Worm (Caenorhabditis elegans) whole organism, mixed stage, embryonic: ENCODE measurements around the gene figl-1.

ENCODE experiments used
- M03D4.4 ChIP-seq: sonication (generic microtip); optimal IDR thresholded peaks from 2 replicates; lab custom pipeline; 2017; ENCODE audit warnings: mild to moderate bottlenecking, missing genetic modification characterization, missing compliant biosample characterization
- bed-3 ChIP-seq: fragments of 200-800 bp; sonication (Bioruptor generic); optimal IDR thresholded peaks from 3 replicates; lab custom pipeline; 2018; ENCODE audit warnings: mild to moderate bottlenecking, missing genetic modification characterization, moderate library complexity, missing compliant biosample characterization
- blmp-1 ChIP-seq: fragments of 150-350 bp; optimal IDR thresholded peaks from 2 replicates; lab custom pipeline; 2014; ENCODE audit warnings: missing biosample characterization, missing genetic modification characterization
- ceh-39 ChIP-seq: fragments of 150-350 bp; optimal IDR thresholded peaks from 2 replicates; lab custom pipeline; 2014; ENCODE audit warnings: missing biosample characterization, missing genetic modification characterization
- ceh-43 ChIP-seq: fragments of 200-800 bp; sonication (Bioruptor generic); optimal IDR thresholded peaks from 2 replicates; lab custom pipeline; 2018; ENCODE audit warnings: mild to moderate bottlenecking, missing genetic modification characterization, moderate library complexity, missing compliant biosample characterization
- ceh-83 ChIP-seq: fragments of 200-800 bp; sonication (Bioruptor generic); optimal IDR thresholded peaks from 2 replicates; lab custom pipeline; 2018; ENCODE audit warnings: mild to moderate bottlenecking, missing genetic modification characterization, missing compliant biosample characterization
- ces-1 ChIP-seq: fragments of 150-350 bp; optimal IDR thresholded peaks from 2 replicates; lab custom pipeline; 2014; ENCODE audit warnings: missing biosample characterization, missing genetic modification reagents, missing genetic modification characterization
- cnd-1 ChIP-seq: fragments of 200-800 bp; sonication (Bioruptor generic); optimal IDR thresholded peaks from 2 replicates; lab custom pipeline; 2018; ENCODE audit warnings: mild to moderate bottlenecking, missing genetic modification characterization, missing compliant biosample characterization
- drap-1 ChIP-seq: fragments of 200-800 bp; sonication (Bioruptor generic); optimal IDR thresholded peaks from 3 replicates; lab custom pipeline; 2018; ENCODE audit warnings: mild to moderate bottlenecking, missing genetic modification characterization, missing compliant biosample characterization
- elt-1 ChIP-seq: sonication (generic microtip); optimal IDR thresholded peaks from 2 replicates; lab custom pipeline; 2017; ENCODE audit warnings: missing genetic modification characterization, mild to moderate bottlenecking, missing compliant biosample characterization, antibody characterized with exemption, moderate library complexity, borderline replicate concordance; ENCODE audit not compliant: insufficient read depth
- elt-3 ChIP-seq: fragments of 150-350 bp; optimal IDR thresholded peaks from 2 replicates; lab custom pipeline; 2014; ENCODE audit warnings: missing biosample characterization, missing genetic modification characterization
- flh-1 ChIP-seq: fragments of 200-800 bp; sonication (Bioruptor generic); optimal IDR thresholded peaks from 2 replicates; lab custom pipeline; 2018; ENCODE audit warnings: mild to moderate bottlenecking, missing genetic modification characterization, moderate library complexity, missing compliant biosample characterization
- ham-2 ChIP-seq: fragments of 200-800 bp; sonication (Bioruptor generic); optimal IDR thresholded peaks from 2 replicates; lab custom pipeline; 2018; ENCODE audit warnings: mild to moderate bottlenecking, missing genetic modification characterization, missing compliant biosample characterization
- hlh-1 ChIP-seq: fragments of 150-350 bp; optimal IDR thresholded peaks from 2 replicates; lab custom pipeline; 2014; ENCODE audit warnings: missing biosample characterization, missing genetic modification reagents, missing genetic modification characterization
- lin-13 ChIP-seq: fragments of 150-350 bp; optimal IDR thresholded peaks from 2 replicates; lab custom pipeline; 2014; ENCODE audit warnings: missing biosample characterization, missing genetic modification characterization
- lin-32 ChIP-seq: fragments of 200-800 bp; sonication (Bioruptor generic); optimal IDR thresholded peaks from 2 replicates; lab custom pipeline; 2018; ENCODE audit warnings: mild to moderate bottlenecking, missing genetic modification characterization, missing compliant biosample characterization
- lsy-2 ChIP-seq: fragments of 150-350 bp; optimal IDR thresholded peaks from 2 replicates; lab custom pipeline; 2014; ENCODE audit warnings: missing biosample characterization, missing genetic modification characterization
- mab-5 ChIP-seq: fragments of 150-350 bp; optimal IDR thresholded peaks from 2 replicates; lab custom pipeline; 2014; ENCODE audit warnings: missing biosample characterization, missing genetic modification characterization
- mep-1 ChIP-seq: fragments of 150-350 bp; optimal IDR thresholded peaks from 2 replicates; lab custom pipeline; 2017; ENCODE audit warnings: missing biosample characterization, missing genetic modification reagents, missing genetic modification characterization, inconsistent platforms
- mls-2 ChIP-seq: sonication (generic microtip); optimal IDR thresholded peaks from 2 replicates; lab custom pipeline; 2016; ENCODE audit warnings: mild to moderate bottlenecking, missing genetic modification characterization, moderate library complexity, missing compliant biosample characterization
- nhr-12 ChIP-seq: fragments of 150-350 bp; optimal IDR thresholded peaks from 2 replicates; lab custom pipeline; 2014; ENCODE audit warnings: missing biosample characterization, missing genetic modification characterization
- nhr-2 ChIP-seq: fragments of 150-350 bp; optimal IDR thresholded peaks from 2 replicates; lab custom pipeline; 2014; ENCODE audit warnings: missing biosample characterization, missing genetic modification characterization
- nhr-237 ChIP-seq: fragments of 150-350 bp; optimal IDR thresholded peaks from 2 replicates; lab custom pipeline; 2014; ENCODE audit warnings: missing biosample characterization, missing genetic modification characterization
- nhr-28 ChIP-seq: fragments of 150-350 bp; optimal IDR thresholded peaks from 2 replicates; lab custom pipeline; 2014; ENCODE audit warnings: missing biosample characterization, missing genetic modification characterization
- nhr-76 ChIP-seq: sonication (generic microtip); optimal IDR thresholded peaks from 2 replicates; lab custom pipeline; 2017; ENCODE audit warnings: missing biosample characterization, missing genetic modification characterization
- pha-4 ChIP-seq: fragments of 150-350 bp; optimal IDR thresholded peaks from 2 replicates; lab custom pipeline; 2018; ENCODE audit warnings: missing biosample characterization, missing genetic modification reagents, missing genetic modification characterization
- sem-2 ChIP-seq: fragments of 200-800 bp; sonication (Bioruptor generic); optimal IDR thresholded peaks from 2 replicates; lab custom pipeline; 2018; ENCODE audit warnings: mild to moderate bottlenecking, missing genetic modification characterization, missing compliant biosample characterization
- snpc-4 ChIP-seq: fragments of 150-350 bp; optimal IDR thresholded peaks from 2 replicates; lab custom pipeline; 2014; ENCODE audit warnings: missing biosample characterization, missing genetic modification characterization
- sptf-1 ChIP-seq: sonication (generic microtip); optimal IDR thresholded peaks from 2 replicates; lab custom pipeline; 2017; ENCODE audit warnings: mild to moderate bottlenecking, missing genetic modification characterization, moderate library complexity, missing compliant biosample characterization
- tbx-8 ChIP-seq: fragments of 200-800 bp; sonication (Bioruptor generic); optimal IDR thresholded peaks from 2 replicates; lab custom pipeline; 2018; ENCODE audit warnings: mild to moderate bottlenecking, missing genetic modification characterization, moderate library complexity, missing compliant biosample characterization
- unc-120 ChIP-seq: sonication (generic microtip); optimal IDR thresholded peaks from 2 replicates; lab custom pipeline; 2017; ENCODE audit warnings: missing genetic modification characterization, missing compliant biosample characterization; ENCODE audit not compliant: poor library complexity, severe bottlenecking
- unc-39 ChIP-seq: fragments of 150-350 bp; optimal IDR thresholded peaks from 2 replicates; lab custom pipeline; 2014; ENCODE audit warnings: missing biosample characterization, missing genetic modification characterization
- unc-62 ChIP-seq: fragments of 150-350 bp; optimal IDR thresholded peaks from 2 replicates; lab custom pipeline; 2014; ENCODE audit warnings: missing biosample characterization, missing genetic modification reagents, missing genetic modification characterization
- zip-8 ChIP-seq: fragments of 150-350 bp; optimal IDR thresholded peaks from 2 replicates; lab custom pipeline; 2014; ENCODE audit warnings: missing biosample characterization, missing genetic modification characterization
- ztf-11 ChIP-seq: fragments of 150-350 bp; optimal IDR thresholded peaks from 2 replicates; lab custom pipeline; 2014; ENCODE audit warnings: missing biosample characterization, missing genetic modification characterization

Gene figl-1

ce11 chrV:4370515-4370914 is 24.7 kb upstream of the figl-1 start:
- no peak for TF ChIP-seq unc-62 (GFP tag; lab: Kevin White, UChicago)

DNA sequence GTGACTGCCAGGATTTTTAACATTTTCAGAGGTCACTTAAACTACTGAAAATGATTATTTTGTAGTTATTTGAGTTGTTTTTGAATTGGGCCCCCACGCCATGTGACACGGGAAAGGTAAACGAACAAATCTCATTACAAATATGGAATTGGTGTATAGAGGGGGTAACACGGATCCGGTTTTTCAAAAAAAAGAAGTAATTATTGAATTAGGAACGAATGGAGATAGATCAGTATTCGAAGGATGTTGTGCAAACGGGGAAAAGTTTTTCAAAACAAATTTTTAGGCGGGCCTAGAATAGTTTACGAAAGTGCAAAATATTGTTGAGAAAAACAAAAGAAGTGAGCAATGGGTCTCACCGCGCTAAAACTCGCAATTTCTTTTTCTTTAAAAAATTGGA is 20.6 kb upstream of the figl-1 start, which contains the start of gene F32D1.11:
Gene F32D1.11, minus strand, starts transcription at position 101 of the 400 bp plus-strand sequence.
- TF ChIP-seq hlh-1 (tag; lab: Kevin White, UChicago) (no peak), M03D4.4 (tag; lab: Kevin White, UChicago) (no peak), blmp-1 (tag; lab: Kevin White, UChicago) (no peak)

- no peak for TF ChIP-seq mep-1 (tag; lab: Kevin White, UChicago)
- no peak for TF ChIP-seq tbx-8 (GFP tag; lab: Kevin White, UChicago)
- no peak for TF ChIP-seq drap-1 (GFP tag; lab: Kevin White, UChicago)
- TF ChIP-seq lin-13, result no peak
- no peak for TF ChIP-seq ham-2 (GFP tag; lab: Kevin White, UChicago)
- no peak for TF ChIP-seq mls-2
- TF ChIP-seq unc-120 (tag; lab: Kevin White, UChicago), result no peak
- no peak for TF ChIP-seq bed-3 (GFP tag; lab: Kevin White, UChicago)
- TF ChIP-seq elt-3, result no peak
- no peak for TF ChIP-seq sptf-1 (tag; lab: Kevin White, UChicago)
- no peak for TF ChIP-seq ces-1 (GFP tag; lab: Kevin White, UChicago)
- no peak for TF ChIP-seq nhr-76 (tag; lab: Kevin White, UChicago)
- TF ChIP-seq blmp-1 (tag; lab: Kevin White, UChicago), result no peak
These were observed 18.7 kb upstream of the figl-1 start, which contains the start of gene grl-13 for ce11 chrV:4364517-4364916. grl-13 (minus strand) TSS chrV:4364617.

- TF ChIP-seq sem-2 (GFP tag; lab: Kevin White, UChicago), result no peak
- TF ChIP-seq zip-8 (tag; lab: Kevin White, UChicago), result no peak
- no peak for TF ChIP-seq M03D4.4 (tag; lab: Kevin White, UChicago)
- peak; percentile 19 for TF ChIP-seq nhr-2
- TF ChIP-seq mep-1 (tag; lab: Kevin White, UChicago), result no peak
- TF ChIP-seq pha-4 (tag; lab: Kevin White, UChicago), result no peak
- no peak for TF ChIP-seq tbx-8 (GFP tag; lab: Kevin White, UChicago)
- no peak for TF ChIP-seq mab-5
- no peak for TF ChIP-seq blmp-1 (tag; lab: Kevin White, UChicago)
- TF ChIP-seq snpc-4 (tag; lab: Kevin White, UChicago), result no peak
- TF ChIP-seq unc-62 (GFP tag; lab: Kevin White, UChicago), result peak; percentile 51
- TF ChIP-seq nhr-237 (tag; lab: Kevin White, UChicago), result no peak
- no peak for TF ChIP-seq bed-3 (GFP tag; lab: Kevin White, UChicago)
- no peak for TF ChIP-seq hlh-1 (tag; lab: Kevin White, UChicago)
- TF ChIP-seq mls-2, result no peak
- TF ChIP-seq ceh-83 (GFP tag; lab: Kevin White, UChicago), result no peak
- no peak for TF ChIP-seq ham-2 (GFP tag; lab: Kevin White, UChicago)
- TF ChIP-seq nhr-28 (tag; lab: Kevin White, UChicago), result no peak
- TF ChIP-seq ceh-39 (tag; lab: Kevin White, UChicago), result no peak
- peak; percentile 37 for TF ChIP-seq elt-3
- TF ChIP-seq drap-1 (GFP tag; lab: Kevin White, UChicago), result no peak
- TF ChIP-seq nhr-12 (tag; lab: Kevin White, UChicago), result no peak
- TF ChIP-seq flh-1 (GFP tag; lab: Kevin White, UChicago), result no peak
- TF ChIP-seq cnd-1 (tag; lab: Kevin White, UChicago), result no peak
- no peak for TF ChIP-seq unc-120 (tag; lab: Kevin White, UChicago)
- no peak for TF ChIP-seq ces-1 (GFP tag; lab: Kevin White, UChicago)
- no peak for TF ChIP-seq ztf-11
- no peak for TF ChIP-seq sptf-1 (tag; lab: Kevin White, UChicago)
- TF ChIP-seq unc-39 (tag; lab: Kevin White, UChicago), result no peak
- peak; percentile 69 for TF ChIP-seq elt-1 (tag; lab: Kevin White, UChicago)
- TF ChIP-seq lin-32 (GFP tag; lab: Kevin White, UChicago), result no peak
- TF ChIP-seq lin-13, result no peak
- TF ChIP-seq ceh-43 (GFP tag; lab: Kevin White, UChicago), result no peak
- no peak for TF ChIP-seq lsy-2 (tag; lab: Kevin White, UChicago)
- TF ChIP-seq, all 35 proteins: peak for 4
These were observed 15.7 kb upstream of the figl-1 start, which contains the start of gene F32D1.3 for ce11 chrV:4361505-4361904. F32D1.3 (minus strand) TSS chrV:4361569.
